Worm (Caenorhabditis elegans): Measurements from ENCODE around the gene ugt-30.
A peak's percentile ranks its signal among the peaks of the same experiment; 100 is the strongest.

ugt-30 gene

ce11 chrV:15074907-15075306 lies 50.2 kb downstream of the ugt-30 start:
- no peak for TF ChIP-seq egl-43 (GFP tag; IDR thresholded peaks at IDR 0.05)
- peak; percentile 82 for TF ChIP-seq fkh-10 (GFP tag; optimal IDR thresholded peaks at IDR 0.05)
- no peak for TF ChIP-seq lim-7 (GFP tag; IDR thresholded peaks at IDR 0.05)
- TF ChIP-seq saeg-2 (GFP tag; IDR thresholded peaks at IDR 0.05), result no peak
- TF ChIP-seq dpl-1 (GFP tag; optimal IDR thresholded peaks at IDR 0.05), result no peak
- TF ChIP-seq hlh-30 (tag; optimal IDR thresholded peaks at IDR 0.05; ENCODE audit: insufficient read depth), result no peak
- peak; percentile 80 for TF ChIP-seq aha-1 (tag)
- TF ChIP-seq mes-2 (tag; optimal IDR thresholded peaks at IDR 0.05; ENCODE audit: poor library complexity, severe bottlenecking), result peak; percentile 10
- no peak for TF ChIP-seq ZK546.5 (tag; optimal IDR thresholded peaks at IDR 0.05)
- TF ChIP-seq sdz-12 (GFP tag; optimal IDR thresholded peaks at IDR 0.05), result no peak
- TF ChIP-seq F37D6.2 (tag; optimal IDR thresholded peaks at IDR 0.05), result no peak
- TF ChIP-seq lin-15B (tag; optimal IDR thresholded peaks at IDR 0.05), result no peak
- peak; percentile 43 for TF ChIP-seq rbr-2 (tag; optimal IDR thresholded peaks at IDR 0.05)
- peak; percentile 65 for TF ChIP-seq hmg-1.1 (GFP tag; IDR thresholded peaks at IDR 0.05)
- TF ChIP-seq nhr-102 (tag; optimal IDR thresholded peaks at IDR 0.05), result no peak
- TF ChIP-seq daf-19 (GFP tag; conservative IDR thresholded peaks at IDR 0.05), result no peak
- TF ChIP-seq dmd-9 (GFP tag; IDR thresholded peaks at IDR 0.05), result no peak
- TF ChIP-seq nhr-41 (GFP tag; IDR thresholded peaks at IDR 0.05), result no peak
- no peak for TF ChIP-seq tra-1 (GFP tag; IDR thresholded peaks at IDR 0.05)
- no peak for TF ChIP-seq hlh-11 (tag; optimal IDR thresholded peaks at IDR 0.05)
- peak; percentile 35 for TF ChIP-seq ceh-28 (tag; optimal IDR thresholded peaks at IDR 0.05)
- no peak for TF ChIP-seq zfp-3 (GFP tag; conservative IDR thresholded peaks at IDR 0.05)
- TF ChIP-seq vab-7 (GFP tag; IDR thresholded peaks at IDR 0.05), result no peak
- no peak for TF ChIP-seq Y48G9A.11 (GFP tag; IDR thresholded peaks at IDR 0.05)
- TF ChIP-seq lsy-2 (tag; optimal IDR thresholded peaks at IDR 0.05), result peak in 1 of 2 experiments; percentile 32
- no peak for TF ChIP-seq R02D3.7 (tag; optimal IDR thresholded peaks at IDR 0.05)
- TF ChIP-seq mxl-3 (GFP tag; optimal IDR thresholded peaks at IDR 0.05), result no peak
- TF ChIP-seq zip-11 (GFP tag; IDR thresholded peaks at IDR 0.05), result no peak
- no peak for TF ChIP-seq daf-16 (GFP tag; optimal IDR thresholded peaks at IDR 0.05)
- no peak for TF ChIP-seq daf-16 (tag; optimal IDR thresholded peaks at IDR 0.05)
- no peak for TF ChIP-seq nhr-28 (tag; optimal IDR thresholded peaks at IDR 0.05)
- TF ChIP-seq F49E8.2 (tag; optimal IDR thresholded peaks at IDR 0.05; ENCODE audit: borderline replicate concordance), result no peak
- peak in 1 of 2 experiments; percentile 25 for TF ChIP-seq unc-62 (GFP tag; optimal IDR thresholded peaks at IDR 0.05 in 1 of 2)
- no peak for TF ChIP-seq unc-62 (tag; optimal IDR thresholded peaks at IDR 0.05)
- TF ChIP-seq mep-1 (tag; optimal IDR thresholded peaks at IDR 0.05), result no peak
- TF ChIP-seq Y105C5A.15 (GFP tag; IDR thresholded peaks at IDR 0.05), result no peak
- no peak for TF ChIP-seq nhr-42 (GFP tag; IDR thresholded peaks at IDR 0.05)
- TF ChIP-seq egl-27 (tag; optimal IDR thresholded peaks at IDR 0.05), result no peak
- no peak for TF ChIP-seq pqm-1 (tag; optimal IDR thresholded peaks at IDR 0.05)
- no peak for TF ChIP-seq ceh-62 (tag; optimal IDR thresholded peaks at IDR 0.05)
- no peak for TF ChIP-seq ceh-32 (tag; optimal IDR thresholded peaks at IDR 0.05; ENCODE audit: poor library complexity)

- TF ChIP-seq saeg-2 (GFP tag; IDR thresholded peaks at IDR 0.05) (no peak), aha-1 (tag) (peak; percentile 71), ces-1 (GFP tag; optimal IDR thresholded peaks at IDR 0.05) (no peak), zfp-3 (GFP tag; conservative IDR thresholded peaks at IDR 0.05) (no peak)
Observed at ce11 chrV:15072738-15073137, 52.3 kb downstream of the ugt-30 start.

Measured in whole organism, L4 larva.